Worm (Caenorhabditis elegans) whole organism, late embryonic: ENCODE results near the gene cyp-43A1.

ENCODE experiments used
- C08G9.2 ChIP-seq: sonication (generic microtip); optimal IDR thresholded peaks from 2 replicates; lab custom pipeline; 2016; ENCODE audit warnings: mild to moderate bottlenecking, missing genetic modification characterization, moderate library complexity, missing compliant biosample characterization
- F13H6.1 ChIP-seq: sonication (generic microtip); optimal IDR thresholded peaks from 2 replicates; lab custom pipeline; 2016; ENCODE audit warnings: missing genetic modification characterization, missing compliant biosample characterization
- T23F11.4 ChIP-seq: fragments of 200-800 bp; sonication (Bioruptor generic); optimal IDR thresholded peaks from 2 replicates; lab custom pipeline; 2018; ENCODE audit warnings: mild to moderate bottlenecking, missing genetic modification characterization, missing compliant biosample characterization
- Y22D7AL.16 ChIP-seq: sonication (generic microtip); optimal IDR thresholded peaks from 2 replicates; lab custom pipeline; 2016; ENCODE audit warnings: missing genetic modification characterization, missing compliant biosample characterization
- ahr-1 ChIP-seq: sonication (generic microtip); optimal IDR thresholded peaks from 2 replicates; lab custom pipeline; 2016; ENCODE audit warnings: missing genetic modification characterization, missing compliant biosample characterization
- ceh-14 ChIP-seq: sonication (generic microtip); optimal IDR thresholded peaks from 2 replicates; lab custom pipeline; 2016; ENCODE audit warnings: missing genotype, missing genetic modification characterization, missing compliant biosample characterization
- ceh-18 ChIP-seq: sonication (generic microtip); optimal IDR thresholded peaks from 2 replicates; lab custom pipeline; 2016; ENCODE audit warnings: missing genetic modification characterization, missing compliant biosample characterization
- ceh-22 ChIP-seq: sonication (generic microtip); optimal IDR thresholded peaks from 2 replicates; lab custom pipeline; 2017; ENCODE audit warnings: missing biosample characterization, missing genetic modification characterization
- ceh-24 ChIP-seq: sonication (generic microtip); optimal IDR thresholded peaks from 2 replicates; lab custom pipeline; 2016; ENCODE audit warnings: mild to moderate bottlenecking, missing genetic modification characterization, missing compliant biosample characterization
- ceh-30 ChIP-seq: fragments of 150-350 bp; optimal IDR thresholded peaks from 2 replicates; lab custom pipeline; 2014; ENCODE audit warnings: missing biosample characterization, missing genetic modification characterization
- ceh-31 ChIP-seq: sonication (generic microtip); optimal IDR thresholded peaks from 2 replicates; lab custom pipeline; 2016; ENCODE audit warnings: missing genetic modification characterization, missing compliant biosample characterization
- ceh-34 ChIP-seq: sonication (generic microtip); optimal IDR thresholded peaks from 2 replicates; lab custom pipeline; 2016; ENCODE audit warnings: mild to moderate bottlenecking, missing genetic modification characterization, missing compliant biosample characterization
- ceh-45 ChIP-seq: fragments of 200-800 bp; sonication (Bioruptor generic); IDR thresholded peaks from 2 replicates; pipeline ENCODE4 v1.3.6; 2022; ENCODE audit warnings: missing genetic modification reagents, missing genetic modification characterization, missing compliant biosample characterization
- ceh-48 ChIP-seq: sonication (generic microtip); optimal IDR thresholded peaks from 2 replicates; lab custom pipeline; 2016; ENCODE audit warnings: missing genetic modification characterization, inconsistent platforms, missing compliant biosample characterization
- ceh-6 ChIP-seq: fragments of 200-800 bp; sonication (Bioruptor generic); optimal IDR thresholded peaks from 2 replicates; lab custom pipeline; 2018; ENCODE audit warnings: mild to moderate bottlenecking, missing genetic modification characterization, missing compliant biosample characterization
- che-1 ChIP-seq: sonication (generic microtip); optimal IDR thresholded peaks from 2 replicates; lab custom pipeline; 2016; ENCODE audit warnings: mild to moderate bottlenecking, missing genetic modification characterization, missing compliant biosample characterization
- dmd-4 ChIP-seq: sonication (generic microtip); optimal IDR thresholded peaks from 2 replicates; lab custom pipeline; 2016; ENCODE audit warnings: borderline replicate concordance, missing genetic modification characterization, missing compliant biosample characterization
- dve-1 ChIP-seq: sonication (generic microtip); optimal IDR thresholded peaks from 2 replicates; lab custom pipeline; 2017; ENCODE audit warnings: antibody characterized with exemption, mild to moderate bottlenecking, missing genetic modification characterization, missing compliant biosample characterization
- elt-2 ChIP-seq: sonication (generic microtip); optimal IDR thresholded peaks from 2 replicates; lab custom pipeline; 2016; ENCODE audit warnings: missing genetic modification reagents, missing genetic modification characterization, missing compliant biosample characterization
- elt-4 ChIP-seq: sonication (generic microtip); optimal IDR thresholded peaks from 2 replicates; lab custom pipeline; 2016; ENCODE audit warnings: missing genetic modification characterization, missing compliant biosample characterization
- eyg-1 ChIP-seq: sonication (generic microtip); optimal IDR thresholded peaks from 2 replicates; lab custom pipeline; 2016; ENCODE audit warnings: missing genotype, missing genetic modification characterization, missing compliant biosample characterization
- fkh-10 ChIP-seq: fragments of 150-350 bp; optimal IDR thresholded peaks from 2 replicates; lab custom pipeline; 2014; ENCODE audit warnings: missing biosample characterization, missing genetic modification reagents, missing genetic modification characterization
- hlh-13 ChIP-seq: fragments of 200-800 bp; sonication (Bioruptor generic); optimal IDR thresholded peaks from 2 replicates; lab custom pipeline; 2018; ENCODE audit warnings: mild to moderate bottlenecking, missing genetic modification characterization, missing compliant biosample characterization
- hlh-15 ChIP-seq: sonication (generic microtip); optimal IDR thresholded peaks from 2 replicates; lab custom pipeline; 2016; ENCODE audit warnings: missing genetic modification characterization, missing compliant biosample characterization
- hlh-6 ChIP-seq: sonication (generic microtip); optimal IDR thresholded peaks from 2 replicates; lab custom pipeline; 2016; ENCODE audit warnings: missing genotype, missing genetic modification characterization, missing compliant biosample characterization
- hlh-8 ChIP-seq: sonication (generic microtip); optimal IDR thresholded peaks from 2 replicates; lab custom pipeline; 2016; ENCODE audit warnings: missing genotype, missing genetic modification characterization, missing compliant biosample characterization
- lim-6 ChIP-seq: sonication (generic microtip); optimal IDR thresholded peaks from 2 replicates; lab custom pipeline; 2016; ENCODE audit warnings: missing genetic modification characterization, missing compliant biosample characterization
- lin-11 ChIP-seq: fragments of 200-800 bp; sonication (Bioruptor generic); optimal IDR thresholded peaks from 2 replicates; lab custom pipeline; 2018; ENCODE audit warnings: mild to moderate bottlenecking, missing genetic modification characterization, missing compliant biosample characterization
- mec-3 ChIP-seq: sonication (generic microtip); optimal IDR thresholded peaks from 2 replicates; lab custom pipeline; 2016; ENCODE audit warnings: borderline replicate concordance, missing genetic modification characterization, missing compliant biosample characterization
- nfya-1 ChIP-seq: sonication (generic microtip); optimal IDR thresholded peaks from 2 replicates; lab custom pipeline; 2017; ENCODE audit warnings: missing genetic modification characterization, mild to moderate bottlenecking, missing compliant biosample characterization, antibody characterized with exemption, moderate library complexity
- nhr-232 ChIP-seq: sonication (generic microtip); optimal IDR thresholded peaks from 2 replicates; lab custom pipeline; 2016; ENCODE audit warnings: missing genetic modification characterization, missing compliant biosample characterization
- npax-4 ChIP-seq: sonication (generic microtip); optimal IDR thresholded peaks from 2 replicates; lab custom pipeline; 2016; ENCODE audit warnings: missing genetic modification characterization, missing compliant biosample characterization
- pag-3 ChIP-seq: sonication (generic microtip); optimal IDR thresholded peaks from 2 replicates; lab custom pipeline; 2016; ENCODE audit warnings: missing compliant biosample characterization, missing genetic modification characterization, borderline replicate concordance
- pax-1 ChIP-seq: fragments of 150-350 bp; optimal IDR thresholded peaks from 2 replicates; lab custom pipeline; 2014; ENCODE audit warnings: missing biosample characterization, missing genetic modification characterization
- pha-2 ChIP-seq: sonication (generic microtip); optimal IDR thresholded peaks from 2 replicates; lab custom pipeline; 2017; ENCODE audit warnings: mild to moderate bottlenecking, missing genetic modification characterization, missing compliant biosample characterization
- pqm-1 ChIP-seq: sonication (generic microtip); optimal IDR thresholded peaks from 2 replicates; lab custom pipeline; 2016; ENCODE audit warnings: missing genetic modification characterization, missing compliant biosample characterization
- pros-1 ChIP-seq: fragments of 150-350 bp; optimal IDR thresholded peaks from 2 replicates; lab custom pipeline; 2014; ENCODE audit warnings: missing biosample characterization, missing genetic modification reagents, missing genetic modification characterization
- rnt-1 ChIP-seq: sonication (generic microtip); optimal IDR thresholded peaks from 2 replicates; lab custom pipeline; 2016; ENCODE audit warnings: missing genetic modification characterization, missing compliant biosample characterization
- sdc-2 ChIP-seq: sonication (generic microtip); optimal IDR thresholded peaks from 2 replicates; lab custom pipeline; 2016; ENCODE audit warnings: missing genotype, missing genetic modification characterization, missing compliant biosample characterization
- sox-2 ChIP-seq: fragments of 200-800 bp; sonication (Bioruptor generic); IDR thresholded peaks from 2 replicates; pipeline ENCODE4 v1.3.6; 2022; ENCODE audit warnings: missing genetic modification reagents, missing genetic modification characterization, missing compliant biosample characterization
- sox-4 ChIP-seq: sonication (generic microtip); optimal IDR thresholded peaks from 2 replicates; lab custom pipeline; 2017; ENCODE audit warnings: mild to moderate bottlenecking, missing genetic modification characterization, inconsistent platforms, missing compliant biosample characterization
- syd-9 ChIP-seq: sonication (generic microtip); optimal IDR thresholded peaks from 2 replicates; lab custom pipeline; 2016; ENCODE audit warnings: mild to moderate bottlenecking, missing genetic modification characterization, moderate library complexity, missing compliant biosample characterization
- tbx-7 ChIP-seq: sonication (generic microtip); optimal IDR thresholded peaks from 2 replicates; lab custom pipeline; 2016; ENCODE audit warnings: missing genotype, missing genetic modification characterization, missing compliant biosample characterization
- unc-3 ChIP-seq, 2 experiments: fragments of 200-800 bp in 1 of 2; sonication (Bioruptor generic) in 1 of 2; sonication (generic microtip) in 1 of 2; conservative IDR thresholded peaks in 1 of 2; optimal IDR thresholded peaks in 1 of 2; 2 replicates each; pipeline versions ENCODE4 v1.3.6 to Lab custom; 2016 to 2022; ENCODE audit warnings: missing compliant biosample characterization in 2 of 2, missing genetic modification characterization in 2 of 2, missing genetic modification reagents in 1 of 2
- unc-42 ChIP-seq: sonication (generic microtip); optimal IDR thresholded peaks from 2 replicates; lab custom pipeline; 2016; ENCODE audit warnings: missing genotype, missing genetic modification characterization, missing compliant biosample characterization
- unc-55 ChIP-seq: sonication (generic microtip); optimal IDR thresholded peaks from 2 replicates; lab custom pipeline; 2017; ENCODE audit warnings: missing biosample characterization, missing genetic modification reagents, missing genetic modification characterization
- unc-86 ChIP-seq: sonication (generic microtip); optimal IDR thresholded peaks from 2 replicates; lab custom pipeline; 2016; ENCODE audit warnings: missing genetic modification characterization, missing compliant biosample characterization
- zip-5 ChIP-seq: sonication (generic microtip); optimal IDR thresholded peaks from 2 replicates; lab custom pipeline; 2016; ENCODE audit warnings: missing genetic modification characterization, missing compliant biosample characterization
- ztf-16 ChIP-seq: sonication (generic microtip); optimal IDR thresholded peaks from 2 replicates; lab custom pipeline; 2017; ENCODE audit warnings: missing genetic modification characterization, missing compliant biosample characterization

cyp-43A1 gene

ce11 chrX:5680125-5680524 lies 34.2 kb upstream of the cyp-43A1 start, which contains the start of gene set-19:
Gene set-19 (minus strand): TSS chrX:5680225.
- TF ChIP-seq dve-1 (no peak), ceh-22 (tag; lab: Kevin White, UChicago) (no peak), unc-55 (GFP tag; lab: Kevin White, UChicago) (no peak), eyg-1 (no peak), che-1 (tag; lab: Kevin White, UChicago) (no peak), F13H6.1 (no peak), pax-1 (tag; lab: Kevin White, UChicago) (no peak), ceh-31 (tag; lab: Kevin White, UChicago) (no peak), pqm-1 (tag; lab: Kevin White, UChicago) (no peak), sox-2 (GFP tag; lab: Robert Waterston, UW) (no peak), mec-3 (tag; lab: Kevin White, UChicago) (no peak), ceh-6 (GFP tag; lab: Kevin White, UChicago) (no peak), hlh-15 (tag; lab: Kevin White, UChicago) (no peak), elt-4 (tag; lab: Kevin White, UChicago) (no peak), Y22D7AL.16 (tag; lab: Kevin White, UChicago) (no peak), zip-5 (tag; lab: Kevin White, UChicago) (no peak), elt-2 (tag; lab: Kevin White, UChicago) (no peak)
- TF ChIP-seq, all 69 proteins: peak for 0

ce11 chrX:5686065-5686464 lies 28.3 kb upstream of the cyp-43A1 start, which contains the start of gene set-20:
Gene set-20 (minus strand): TSS chrX:5686158.
- TF ChIP-seq sox-2 (GFP tag; lab: Robert Waterston, UW) = no peak; the same call in 1 of the 2 replicates
- no peak for TF ChIP-seq zip-5 (tag; lab: Kevin White, UChicago)
- TF ChIP-seq ceh-48 (tag; lab: Kevin White, UChicago) = peak; percentile 51
- peak; percentile 88 for TF ChIP-seq nfya-1 (tag; lab: Kevin White, UChicago)
- peak; percentile 46 for TF ChIP-seq hlh-6 (tag; lab: Kevin White, UChicago)
- no peak for TF ChIP-seq sox-4 (tag; lab: Kevin White, UChicago)
- TF ChIP-seq nhr-232 (tag; lab: Kevin White, UChicago) = peak; percentile 15
- TF ChIP-seq hlh-13 (GFP tag; lab: Kevin White, UChicago) = peak; percentile 44
- TF ChIP-seq ceh-14 = peak; percentile 49
- no peak for TF ChIP-seq fkh-10
- TF ChIP-seq ceh-6 (GFP tag; lab: Kevin White, UChicago) = peak; percentile 19
- peak; percentile 79 for TF ChIP-seq ceh-34 (tag; lab: Kevin White, UChicago)
- no peak for TF ChIP-seq unc-86 (tag; lab: Kevin White, UChicago)
- no peak for TF ChIP-seq hlh-15 (tag; lab: Kevin White, UChicago)
- TF ChIP-seq che-1 (tag; lab: Kevin White, UChicago) = no peak
- TF ChIP-seq tbx-7 (tag; lab: Kevin White, UChicago) = no peak
- TF ChIP-seq dmd-4 (tag; lab: Kevin White, UChicago) = peak; percentile 15
- TF ChIP-seq unc-42 (tag; lab: Kevin White, UChicago) = peak; percentile 32
- TF ChIP-seq elt-4 (tag; lab: Kevin White, UChicago) = no peak
- TF ChIP-seq ceh-45 = no peak
- no peak for TF ChIP-seq lin-11 (tag; lab: Kevin White, UChicago)
- no peak for TF ChIP-seq unc-3 (GFP tag; conservative IDR thresholded peaks at IDR 0.05; lab: Robert Waterston, UW)
- no peak for TF ChIP-seq unc-3 (tag; optimal IDR thresholded peaks at IDR 0.05; lab: Kevin White, UChicago)
- TF ChIP-seq pha-2 = peak; percentile 64
- peak; percentile 34 for TF ChIP-seq T23F11.4 (GFP tag; lab: Kevin White, UChicago)
- peak; percentile 78 for TF ChIP-seq unc-55 (GFP tag; lab: Kevin White, UChicago)
- peak; percentile 73 for TF ChIP-seq ceh-18 (tag; lab: Kevin White, UChicago)
- TF ChIP-seq C08G9.2 (tag; lab: Kevin White, UChicago) = peak; percentile 47
- peak; percentile 84 for TF ChIP-seq sdc-2 (tag; lab: Kevin White, UChicago)
- TF ChIP-seq ceh-24 (tag; lab: Kevin White, UChicago) = no peak
- TF ChIP-seq pqm-1 (tag; lab: Kevin White, UChicago) = no peak
- no peak for TF ChIP-seq ahr-1
- no peak for TF ChIP-seq pag-3 (tag; lab: Kevin White, UChicago)
- TF ChIP-seq ceh-30 (tag; lab: Kevin White, UChicago) = no peak
- TF ChIP-seq lim-6 (tag; lab: Kevin White, UChicago) = no peak
- peak; percentile 75 for TF ChIP-seq syd-9
- peak; percentile 45 for TF ChIP-seq dve-1
- peak; percentile 88 for TF ChIP-seq rnt-1 (tag; lab: Kevin White, UChicago)
- no peak for TF ChIP-seq ztf-16 (tag; lab: Kevin White, UChicago)
- TF ChIP-seq npax-4 (tag; lab: Kevin White, UChicago) = no peak
- TF ChIP-seq hlh-8 (tag; lab: Kevin White, UChicago) = peak; percentile 47
- peak; percentile 63 for TF ChIP-seq pros-1 (tag; lab: Kevin White, UChicago)
